Fruit fly (Drosophila melanogaster) whole organism, pupa: ENCODE measurements around the gene CG42538.

Experiments
- CG12605 ChIP-seq: fragments of 200-800 bp; sonication (Bioruptor generic); IDR thresholded peaks from 2 replicates; pipeline ENCODE4 v1.3.6; 2022; ENCODE audit warnings: missing biosample characterization, missing genetic modification characterization
- D1 ChIP-seq: fragments of 200-800 bp; sonication (Bioruptor generic); optimal IDR thresholded peaks from 2 replicates; lab custom pipeline; 2018; ENCODE audit warnings: missing biosample characterization, mild to moderate bottlenecking, missing genetic modification characterization, moderate library complexity

- TF ChIP-seq D1 (tag; lab: Kevin White, UChicago) = no peak
- peak; percentile 59 for TF ChIP-seq CG12605 (GFP tag; lab: Robert Waterston, UW)
Observed at dm6 chr3L:16037690-16038332, 3.5 kb downstream of the CG42538 start.
